Worm (Caenorhabditis elegans) whole organism, L4/young adult: ENCODE data around the gene C04E7.3.

Experiments used
- dao-5 ChIP-seq: sonication (generic microtip); optimal IDR thresholded peaks from 2 replicates; lab custom pipeline; 2016; ENCODE audit warnings: missing genotype, missing genetic modification characterization, moderate library complexity, missing compliant biosample characterization
- him-1 ChIP-seq: sonication (generic microtip); optimal IDR thresholded peaks from 2 replicates; lab custom pipeline; 2016; ENCODE audit warnings: missing genotype, missing genetic modification reagents, missing genetic modification characterization, missing compliant biosample characterization

DNA sequence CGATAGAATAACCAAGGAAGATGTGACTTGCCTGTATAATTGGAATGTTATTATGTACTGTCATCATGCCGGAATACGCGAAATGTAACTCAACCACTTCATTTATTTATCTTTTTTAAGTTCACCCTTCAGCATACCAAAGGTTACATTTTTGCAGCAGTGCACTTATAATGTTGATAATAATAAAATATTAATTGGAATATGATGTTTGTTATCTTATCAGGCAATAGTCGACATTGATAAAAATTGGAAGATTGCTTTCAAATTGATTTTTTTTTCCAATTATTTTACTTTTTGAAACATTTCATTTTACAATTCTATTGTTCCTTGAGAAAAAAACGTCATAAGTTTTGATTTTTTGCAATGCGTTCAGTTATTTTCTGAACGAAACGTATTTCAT, 47.9 kb downstream of the C04E7.3 start:
- TF ChIP-seq him-1 (tag; lab: Kevin White, UChicago) (no peak), dao-5 (no peak)
